Fruit fly (Drosophila melanogaster) whole organism, embryonic: ENCODE measurements around the gene CG12682.

ENCODE experiments used
- Abd-B ChIP-seq: fragments of 200-800 bp; sonication (Bioruptor generic); optimal IDR thresholded peaks from 2 replicates; lab custom pipeline; 2018; ENCODE audit warnings: missing biosample characterization, mild to moderate bottlenecking, missing genetic modification characterization, moderate library complexity
- Atf6 ChIP-seq: fragments of 200-800 bp; sonication (Bioruptor generic); IDR thresholded peaks from 2 replicates; pipeline ENCODE4 v1.3.6; 2022; ENCODE audit warnings: missing biosample characterization, missing genetic modification characterization
- Awh ChIP-seq: fragments of 200-800 bp; sonication (Bioruptor generic); IDR thresholded peaks from 2 replicates; pipeline ENCODE4, ENCODE4 v1.3.6; 2022; ENCODE audit warnings: missing biosample characterization, missing genetic modification characterization
- CG11504 ChIP-seq: fragments of 200-800 bp; sonication (Bioruptor generic); optimal IDR thresholded peaks from 3 replicates; lab custom pipeline; 2019; ENCODE audit warnings: missing biosample characterization, mild to moderate bottlenecking, missing genetic modification characterization, moderate library complexity
- CG11723 ChIP-seq: fragments of 200-800 bp; sonication (Bioruptor generic); optimal IDR thresholded peaks from 2 replicates; lab custom pipeline; 2017; ENCODE audit warnings: missing biosample characterization, mild to moderate bottlenecking, missing genetic modification characterization
- CG12942 ChIP-seq: fragments of 200-800 bp; sonication (Bioruptor generic); optimal IDR thresholded peaks from 3 replicates; lab custom pipeline; 2016; ENCODE audit warnings: missing biosample characterization, missing genetic modification characterization
- CG14050 ChIP-seq: fragments of 200-800 bp; sonication (Bioruptor generic); IDR thresholded peaks from 3 replicates; pipeline ENCODE4 v1.3.6; 2022; ENCODE audit warnings: missing biosample characterization, missing genetic modification characterization
- CG16779 ChIP-seq: fragments of 200-800 bp; sonication (Bioruptor generic); IDR thresholded peaks from 2 replicates; pipeline ENCODE4 v1.3.6; 2022; ENCODE audit warnings: missing biosample characterization, missing genetic modification characterization
- CG17328 ChIP-seq: fragments of 200-800 bp; sonication (Bioruptor generic); IDR thresholded peaks from 2 replicates; pipeline ENCODE4 v1.3.6; 2022; ENCODE audit warnings: missing biosample characterization, missing genetic modification characterization
- CG17802 ChIP-seq: fragments of 200-800 bp; sonication (Bioruptor generic); optimal IDR thresholded peaks from 2 replicates; lab custom pipeline; 2018; ENCODE audit warnings: missing biosample characterization, mild to moderate bottlenecking, missing genetic modification characterization, moderate library complexity
- CG18262 ChIP-seq: fragments of 200-800 bp; optimal IDR thresholded peaks from 3 replicates; lab custom pipeline; 2019; ENCODE audit warnings: missing biosample characterization, mild to moderate bottlenecking, missing genetic modification characterization, moderate library complexity
- CG18619 ChIP-seq: fragments of 200-800 bp; sonication (Bioruptor generic); optimal IDR thresholded peaks from 3 replicates; lab custom pipeline; 2017; ENCODE audit warnings: missing biosample characterization, mild to moderate bottlenecking, missing genetic modification characterization
- CG7556 ChIP-seq: fragments of 200-800 bp; sonication (Bioruptor generic); optimal IDR thresholded peaks from 2 replicates; lab custom pipeline; 2017; ENCODE audit warnings: missing biosample characterization, mild to moderate bottlenecking, missing genetic modification characterization
- CG8924 ChIP-seq: fragments of 200-800 bp; optimal IDR thresholded peaks from 3 replicates; lab custom pipeline; 2019; ENCODE audit warnings: missing biosample characterization, mild to moderate bottlenecking, missing genetic modification characterization, moderate library complexity
- CG9609 ChIP-seq: fragments of 200-800 bp; sonication (Bioruptor generic); optimal IDR thresholded peaks from 3 replicates; lab custom pipeline; 2016; ENCODE audit warnings: missing biosample characterization, missing genetic modification characterization
- Fer1 ChIP-seq: fragments of 200-800 bp; sonication (Bioruptor generic); optimal IDR thresholded peaks from 2 replicates; lab custom pipeline; 2017; ENCODE audit warnings: missing biosample characterization, mild to moderate bottlenecking, missing genetic modification characterization
- Gug ChIP-seq: fragments of 200-800 bp; sonication (Bioruptor generic); IDR thresholded peaks from 4 replicates; pipeline ENCODE4 v1.3.6; 2022; ENCODE audit warnings: missing biosample characterization, missing genetic modification characterization
- Hand ChIP-seq: fragments of 200-800 bp; sonication (Bioruptor generic); optimal IDR thresholded peaks from 2 replicates; lab custom pipeline; 2017; ENCODE audit warnings: mild to moderate bottlenecking, missing biosample characterization, missing genetic modification reagents, missing genetic modification characterization
- Hmr ChIP-seq: fragments of 200-800 bp; sonication (Bioruptor generic); optimal IDR thresholded peaks from 3 replicates; lab custom pipeline; 2017; ENCODE audit warnings: mild to moderate bottlenecking, missing biosample characterization, missing genetic modification reagents, missing genetic modification characterization
- Hr39 ChIP-seq: fragments of >200 bp; optimal IDR thresholded peaks from 2 replicates; lab custom pipeline; 2017
- Jarid2 ChIP-seq: fragments of 200-800 bp; sonication (Bioruptor generic); optimal IDR thresholded peaks from 3 replicates; lab custom pipeline; 2017; ENCODE audit warnings: mild to moderate bottlenecking, missing biosample characterization, missing genetic modification reagents, missing genetic modification characterization
- MTF-1 ChIP-seq: fragments of 200-800 bp; sonication (Bioruptor generic); optimal IDR thresholded peaks from 2 replicates; lab custom pipeline; 2018; ENCODE audit warnings: missing biosample characterization, mild to moderate bottlenecking, missing genetic modification characterization, borderline replicate concordance
- NFAT ChIP-seq: fragments of 200-800 bp; sonication (Bioruptor generic); IDR thresholded peaks from 2 replicates; pipeline ENCODE4 v1.3.6; 2022; ENCODE audit warnings: missing biosample characterization, missing genetic modification characterization
- Optix ChIP-seq: fragments of 200-800 bp; sonication (Bioruptor generic); IDR thresholded peaks from 3 replicates; pipeline ENCODE4 v1.3.6; 2022; ENCODE audit warnings: missing biosample characterization, missing genetic modification characterization
- bab2 ChIP-seq: fragments of 200-800 bp; sonication (Bioruptor generic); optimal IDR thresholded peaks from 2 replicates; lab custom pipeline; 2016; ENCODE audit warnings: missing biosample characterization, missing genetic modification characterization
- chn ChIP-seq: fragments of 200-800 bp; sonication (Bioruptor generic); optimal IDR thresholded peaks from 2 replicates; lab custom pipeline; 2016; ENCODE audit warnings: missing biosample characterization, missing genetic modification characterization
- croc ChIP-seq: fragments of 200-800 bp; sonication (Bioruptor generic); conservative IDR thresholded peaks from 3 replicates; pipeline ENCODE4 v1.3.6; 2022; ENCODE audit warnings: missing biosample characterization, missing genetic modification characterization
- da ChIP-seq: fragments of 200-800 bp; sonication (Bioruptor generic); optimal IDR thresholded peaks from 2 replicates; lab custom pipeline; 2016; ENCODE audit warnings: missing biosample characterization, missing genetic modification characterization
- dmrt99B ChIP-seq: fragments of 200-800 bp; sonication (Bioruptor generic); optimal IDR thresholded peaks from 2 replicates; lab custom pipeline; 2018; ENCODE audit warnings: missing biosample characterization, mild to moderate bottlenecking, missing genetic modification characterization, moderate library complexity
- ewg ChIP-seq: fragments of 200-800 bp; sonication (Bioruptor generic); optimal IDR thresholded peaks from 3 replicates; lab custom pipeline; 2017; ENCODE audit warnings: mild to moderate bottlenecking, missing biosample characterization, missing genetic modification reagents, missing genetic modification characterization
- h ChIP-seq: fragments of >200 bp; optimal IDR thresholded peaks from 2 replicates; lab custom pipeline; 2017
- lmd ChIP-seq: fragments of 200-800 bp; sonication (Bioruptor generic); IDR thresholded peaks from 2 replicates; pipeline ENCODE4 v1.3.6; 2022; ENCODE audit warnings: missing biosample characterization, missing genetic modification characterization
- org-1 ChIP-seq: fragments of 200-800 bp; sonication (Bioruptor generic); optimal IDR thresholded peaks from 2 replicates; lab custom pipeline; 2017; ENCODE audit warnings: missing biosample characterization, missing genetic modification characterization
- row ChIP-seq: fragments of 200-800 bp; sonication (Bioruptor generic); IDR thresholded peaks from 3 replicates; pipeline ENCODE4 v1.3.6; 2022; ENCODE audit warnings: missing biosample characterization, missing genetic modification characterization
- sim ChIP-seq: fragments of 200-800 bp; sonication (Bioruptor generic); IDR thresholded peaks from 2 replicates; pipeline ENCODE4 v1.3.6; 2022; ENCODE audit warnings: missing biosample characterization, missing genetic modification characterization
- wdn ChIP-seq: fragments of 200-800 bp; sonication (Bioruptor generic); IDR thresholded peaks from 2 replicates; pipeline ENCODE4 v1.3.6; 2022; ENCODE audit warnings: missing biosample characterization, missing genetic modification characterization

CG12682 gene

DNA sequence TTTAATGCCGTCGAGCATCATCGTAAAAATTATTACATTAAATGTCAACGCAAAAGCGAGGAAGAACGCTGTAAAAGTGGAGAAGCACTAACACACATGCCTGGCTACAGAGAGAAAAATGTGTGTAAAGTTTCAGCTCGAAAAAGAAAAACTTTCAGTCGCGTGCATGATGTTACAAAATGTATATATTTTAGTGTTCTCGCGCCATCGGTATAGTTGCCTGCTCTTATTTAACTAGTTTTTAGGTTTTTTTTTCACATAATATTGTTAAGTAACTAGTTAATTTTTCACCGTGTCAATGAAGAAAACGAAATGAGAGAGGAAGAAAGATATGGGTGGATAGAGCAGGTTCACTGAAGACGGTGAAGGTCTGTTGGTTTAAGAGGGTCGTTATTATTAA, 23.6 kb downstream of the CG12682 start (continued):
- TF ChIP-seq dmrt99B (tag; lab: Kevin White, UChicago), result peak; percentile 49
- TF ChIP-seq lmd (GFP tag; lab: Robert Waterston, UW), result no peak
- no peak for TF ChIP-seq CG16779 (GFP tag; lab: Robert Waterston, UW)
- no peak for TF ChIP-seq row (GFP tag; lab: Robert Waterston, UW)
- no peak for TF ChIP-seq chn (GFP tag; lab: Kevin White, UChicago)
- TF ChIP-seq ewg (GFP tag; lab: Kevin White, UChicago), result peak; percentile 76
- peak; percentile 23 for TF ChIP-seq CG7556 (GFP tag; lab: Kevin White, UChicago)
- no peak for TF ChIP-seq CG9609 (GFP tag; lab: Kevin White, UChicago)
- TF ChIP-seq CG8924 (tag; lab: Kevin White, UChicago), result peak; percentile 79
- peak; percentile 76 for TF ChIP-seq CG17328 (GFP tag; lab: Robert Waterston, UW)
- no peak for TF ChIP-seq da (GFP tag; lab: Kevin White, UChicago)
- peak; percentile 48 for TF ChIP-seq CG11504 (tag; lab: Kevin White, UChicago)
- peak; percentile 43 for TF ChIP-seq org-1 (GFP tag; lab: Kevin White, UChicago)
- TF ChIP-seq Abd-B (GFP tag; lab: Kevin White, UChicago), result peak; percentile 28
- TF ChIP-seq sim, result no peak
- peak; percentile 38 for TF ChIP-seq Hmr (GFP tag; lab: Kevin White, UChicago)
- no peak for TF ChIP-seq Optix
- peak; percentile 22 for TF ChIP-seq CG18619 (GFP tag; lab: Kevin White, UChicago)
- no peak for TF ChIP-seq wdn (GFP tag; lab: Robert Waterston, UW)
- TF ChIP-seq CG14050, result peak; percentile 15; the same call in 1 of the 3 replicates
- peak; percentile 14 for TF ChIP-seq Hand (GFP tag; lab: Kevin White, UChicago)
- TF ChIP-seq bab2 (GFP tag; lab: Kevin White, UChicago), result no peak
- TF ChIP-seq Fer1, result peak; percentile 38

DNA sequence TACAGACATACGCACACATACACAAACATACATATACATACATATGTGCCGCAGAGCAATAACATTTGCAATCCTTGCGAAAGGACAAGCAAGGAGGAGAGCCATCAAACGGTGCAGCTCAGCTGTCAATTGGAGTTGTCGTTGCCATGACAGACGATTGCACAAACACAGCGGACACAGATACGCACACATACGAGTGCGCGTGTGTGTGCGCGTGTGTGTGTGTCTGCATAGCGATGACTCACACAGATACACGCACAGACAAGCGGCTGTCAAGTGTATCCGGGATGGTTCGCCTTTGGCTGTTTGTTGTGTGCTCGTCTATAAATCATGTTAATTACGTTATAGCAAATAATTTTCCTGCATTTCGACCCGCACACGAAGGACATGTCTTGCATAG, 34.5 kb downstream of the CG12682 start:
- TF ChIP-seq Hr39 (lab: Kevin White, UChicago) (peak; percentile 95), CG12942 (GFP tag; lab: Kevin White, UChicago) (no peak)
- TF ChIP-seq, all 482 proteins: peak for 1

DNA sequence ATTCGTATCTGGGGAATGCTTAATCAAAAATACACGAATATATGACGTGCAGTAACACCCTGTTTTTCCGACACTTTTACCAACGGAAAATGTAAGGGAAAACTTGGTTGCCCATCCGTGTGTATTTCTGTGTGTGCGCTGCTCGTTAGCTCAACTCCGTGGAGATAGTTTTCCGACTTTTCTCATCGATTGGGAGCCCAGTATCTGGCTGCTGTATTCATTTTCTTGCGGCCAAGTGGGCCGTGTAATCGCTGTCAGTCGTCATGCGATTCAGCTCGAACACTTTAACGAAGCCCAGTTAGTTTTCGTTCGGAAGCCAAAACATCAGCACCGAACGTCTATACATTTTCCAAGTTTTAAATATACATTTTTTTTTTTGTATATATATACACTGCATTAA, 49.6 kb downstream of the CG12682 start, which contains the start of gene boil:
Gene boil (plus strand): TSS at position 301 of the 400 bp plus-strand sequence.
- TF ChIP-seq h (lab: Kevin White, UChicago) (no peak), CG18262 (tag; lab: Kevin White, UChicago) (no peak), CG11723 (GFP tag; lab: Kevin White, UChicago) (no peak), MTF-1 (GFP tag; lab: Kevin White, UChicago) (no peak), NFAT (GFP tag; lab: Robert Waterston, UW) (no peak), Jarid2 (no peak), croc (GFP tag; lab: Robert Waterston, UW) (no peak), CG17802 (tag; lab: Kevin White, UChicago) (no peak), Atf6 (no peak), Gug (GFP tag; lab: Robert Waterston, UW) (no peak), Awh (no peak), CG12942 (GFP tag; lab: Kevin White, UChicago) (no peak), Hr39 (lab: Kevin White, UChicago) (no peak)
